Fruit fly (Drosophila melanogaster): ENCODE measurements around the gene Sirt1.
"Not testable (repeated sequence)": the region's sequence is repeated elsewhere in the genome, so short reads cannot be mapped to it uniquely, and the experiment has no call there.

- not testable (repeated sequence) for TF ChIP-seq CG5204 (GFP tag; optimal IDR thresholded peaks at IDR 0.05); tj (GFP tag; optimal IDR thresholded peaks at IDR 0.05); Mnt (GFP tag; optimal IDR thresholded peaks at IDR 0.05); Clk (GFP tag; optimal IDR thresholded peaks at IDR 0.05); CG12768 (GFP tag; optimal IDR thresholded peaks at IDR 0.05); cnc (optimal IDR thresholded peaks at IDR 0.05); CG14711 (tag; optimal IDR thresholded peaks at IDR 0.05); CG11617 (GFP tag; optimal IDR thresholded peaks at IDR 0.05); Crg-1 (GFP tag; optimal IDR thresholded peaks at IDR 0.05); ovo (GFP tag; optimal IDR thresholded peaks at IDR 0.05); toe (GFP tag; optimal IDR thresholded peaks at IDR 0.05); pad (GFP tag; optimal IDR thresholded peaks at IDR 0.05)
- peak; percentile 54 for TF ChIP-seq kay (GFP tag; ENCODE audit: borderline replicate concordance)
Observed at dm6 chr2L:13211764-13212265, 46.5 kb downstream of the Sirt1 start, which contains the start of gene CG15482.
